Fruit fly (Drosophila melanogaster) whole organism, adult: ENCODE results near the gene CG14005.

Experiments
- CG11617 ChIP-seq: fragments of 200-800 bp; sonication (Bioruptor generic); optimal IDR thresholded peaks from 2 replicates; lab custom pipeline; 2017; ENCODE audit warnings: mild to moderate bottlenecking, missing biosample characterization, missing genetic modification reagents, missing genetic modification characterization
- CG12768 ChIP-seq: fragments of 200-800 bp; sonication (Bioruptor generic); optimal IDR thresholded peaks from 2 replicates; lab custom pipeline; 2017; ENCODE audit warnings: missing biosample characterization, missing genetic modification characterization, mild to moderate bottlenecking, moderate library complexity, missing genetic modification reagents
- CG14711 ChIP-seq: fragments of 200-800 bp; sonication (Bioruptor generic); optimal IDR thresholded peaks from 2 replicates; lab custom pipeline; 2018; ENCODE audit warnings: missing biosample characterization, mild to moderate bottlenecking, missing genetic modification characterization, moderate library complexity
- CG1620 ChIP-seq: fragments of 200-800 bp; sonication (Bioruptor generic); optimal IDR thresholded peaks from 2 replicates; lab custom pipeline; 2016; ENCODE audit warnings: missing biosample characterization, missing genetic modification characterization
- CG33017 ChIP-seq: fragments of 200-800 bp; sonication (Bioruptor generic); optimal IDR thresholded peaks from 2 replicates; lab custom pipeline; 2018; ENCODE audit warnings: missing biosample characterization, mild to moderate bottlenecking, missing genetic modification characterization, moderate library complexity
- CG5204 ChIP-seq: fragments of 200-800 bp; sonication (Bioruptor generic); optimal IDR thresholded peaks from 2 replicates; lab custom pipeline; 2016; ENCODE audit warnings: missing biosample characterization, missing genetic modification characterization
- CG7045 ChIP-seq: fragments of 200-800 bp; sonication (Bioruptor generic); optimal IDR thresholded peaks from 2 replicates; lab custom pipeline; 2017; ENCODE audit warnings: missing biosample characterization, mild to moderate bottlenecking, missing genetic modification characterization
- CG7101 ChIP-seq: fragments of 200-800 bp; sonication (Bioruptor generic); optimal IDR thresholded peaks from 2 replicates; lab custom pipeline; 2018; ENCODE audit warnings: missing biosample characterization, mild to moderate bottlenecking, missing genetic modification characterization, moderate library complexity
- Clk ChIP-seq: fragments of 200-800 bp; sonication (Bioruptor generic); optimal IDR thresholded peaks from 2 replicates; lab custom pipeline; 2017; ENCODE audit warnings: missing biosample characterization, missing genetic modification characterization
- Crg-1 ChIP-seq: fragments of 200-800 bp; sonication (Bioruptor generic); optimal IDR thresholded peaks from 2 replicates; lab custom pipeline; 2016; ENCODE audit warnings: missing biosample characterization, missing genetic modification characterization
- Hr96 ChIP-seq: fragments of 200-800 bp; sonication (Bioruptor generic); optimal IDR thresholded peaks from 2 replicates; lab custom pipeline; 2016; ENCODE audit warnings: missing biosample characterization, missing genetic modification characterization
- Mnt ChIP-seq: fragments of 200-800 bp; sonication (Bioruptor generic); optimal IDR thresholded peaks from 2 replicates; lab custom pipeline; 2016; ENCODE audit warnings: missing biosample characterization, mild to moderate bottlenecking, missing genetic modification characterization
- bab1 ChIP-seq: fragments of 200-800 bp; sonication (Bioruptor generic); optimal IDR thresholded peaks from 3 replicates; lab custom pipeline; 2019; ENCODE audit warnings: missing biosample characterization, mild to moderate bottlenecking, missing genetic modification characterization, moderate library complexity
- cic ChIP-seq: fragments of 200-800 bp; sonication (Bioruptor generic); optimal IDR thresholded peaks from 2 replicates; lab custom pipeline; 2017; ENCODE audit warnings: missing biosample characterization, mild to moderate bottlenecking, missing genetic modification characterization, moderate library complexity
- cnc ChIP-seq, 2 experiments: fragments of >200 bp; optimal IDR thresholded peaks; 2 replicates each; lab custom pipeline; 2017
- kay ChIP-seq: fragments of 200-800 bp; sonication (Bioruptor generic); peaks from one replicate; lab custom pipeline; 2016; ENCODE audit warnings: missing biosample characterization, missing genetic modification characterization, borderline replicate concordance
- ovo ChIP-seq: fragments of 200-800 bp; sonication (Bioruptor generic); optimal IDR thresholded peaks from 2 replicates; lab custom pipeline; 2016; ENCODE audit warnings: missing biosample characterization, missing genetic modification characterization
- pad ChIP-seq: fragments of 200-800 bp; sonication (Bioruptor generic); optimal IDR thresholded peaks from 3 replicates; lab custom pipeline; 2017; ENCODE audit warnings: missing biosample characterization, missing genetic modification characterization, mild to moderate bottlenecking, moderate library complexity, missing genetic modification reagents
- tj ChIP-seq: fragments of 200-800 bp; sonication (Bioruptor generic); optimal IDR thresholded peaks from 3 replicates; lab custom pipeline; 2017; ENCODE audit warnings: missing biosample characterization, mild to moderate bottlenecking, missing genetic modification characterization, moderate library complexity
- toe ChIP-seq: fragments of 200-800 bp; sonication (Bioruptor generic); optimal IDR thresholded peaks from 2 replicates; lab custom pipeline; 2016; ENCODE audit warnings: missing biosample characterization, missing genetic modification characterization

Gene CG14005

dm6 chr2L:5780703-5781102, 21.1 kb downstream of the CG14005 start:
- TF ChIP-seq ovo (GFP tag; lab: Kevin White, UChicago) (no peak), Mnt (GFP tag; lab: Kevin White, UChicago) (no peak), CG7101 (tag; lab: Kevin White, UChicago) (no peak), Crg-1 (GFP tag; lab: Kevin White, UChicago) (no peak), CG7045 (no peak), Hr96 (GFP tag; lab: Kevin White, UChicago) (no peak), Clk (GFP tag; lab: Kevin White, UChicago) (no peak), CG11617 (GFP tag; lab: Kevin White, UChicago) (no peak), CG5204 (GFP tag; lab: Kevin White, UChicago) (no peak), kay (no peak), cic (GFP tag; lab: Kevin White, UChicago) (no peak), bab1 (no peak), CG14711 (no peak), toe (no peak)

- no peak for TF ChIP-seq cnc (optimal IDR thresholded peaks at IDR 0.05; lab: Kevin White, UChicago)
These were observed 23.6 kb downstream of the CG14005 start for dm6 chr2L:5778157-5778556.

- TF ChIP-seq cic (GFP tag; lab: Kevin White, UChicago) (peak; percentile 12), CG7045 (no peak)
These were observed 29.5 kb downstream of the CG14005 start for dm6 chr2L:5772262-5772661.

dm6 chr2L:5771179-5771578, 30.6 kb downstream of the CG14005 start:
- no peak for TF ChIP-seq CG14711
- TF ChIP-seq cnc (optimal IDR thresholded peaks at IDR 0.05; lab: Kevin White, UChicago): no peak
- TF ChIP-seq bab1: peak; percentile 9
- peak; percentile 9 for TF ChIP-seq CG5204 (GFP tag; lab: Kevin White, UChicago)
- TF ChIP-seq Hr96 (GFP tag; lab: Kevin White, UChicago): peak; percentile 8
- peak; percentile 15 for TF ChIP-seq CG1620

dm6 chr2L:5766498-5767008, 35.2 kb downstream of the CG14005 start:
- TF ChIP-seq bab1 (no peak), Hr96 (GFP tag; lab: Kevin White, UChicago) (no peak), tj (no peak), pad (GFP tag; lab: Kevin White, UChicago) (no peak), kay (no peak), cnc (optimal IDR thresholded peaks at IDR 0.05; lab: Kevin White, UChicago) (no peak), CG14711 (no peak), Clk (GFP tag; lab: Kevin White, UChicago) (no peak), CG7101 (tag; lab: Kevin White, UChicago) (no peak), Crg-1 (GFP tag; lab: Kevin White, UChicago) (no peak), Mnt (GFP tag; lab: Kevin White, UChicago) (no peak), CG11617 (GFP tag; lab: Kevin White, UChicago) (no peak), CG33017 (no peak), CG5204 (GFP tag; lab: Kevin White, UChicago) (no peak), CG12768 (GFP tag; lab: Kevin White, UChicago) (no peak), cic (GFP tag; lab: Kevin White, UChicago) (no peak)

- TF ChIP-seq CG1620 (no peak), Clk (GFP tag; lab: Kevin White, UChicago) (no peak), Mnt (GFP tag; lab: Kevin White, UChicago) (no peak), CG5204 (GFP tag; lab: Kevin White, UChicago) (no peak), CG14711 (no peak), ovo (GFP tag; lab: Kevin White, UChicago) (no peak), CG7101 (tag; lab: Kevin White, UChicago) (no peak), CG7045 (no peak), pad (GFP tag; lab: Kevin White, UChicago) (no peak), tj (no peak), kay (no peak)
These were observed 35.7 kb downstream of the CG14005 start, which contains the start of gene obst-E for dm6 chr2L:5766042-5766441. obst-E (minus strand) TSS chr2L:5766142.

- TF ChIP-seq cic (GFP tag; lab: Kevin White, UChicago) (no peak), Crg-1 (GFP tag; lab: Kevin White, UChicago) (no peak), CG5204 (GFP tag; lab: Kevin White, UChicago) (no peak), CG1620 (no peak), CG12768 (GFP tag; lab: Kevin White, UChicago) (no peak), pad (GFP tag; lab: Kevin White, UChicago) (no peak), cnc (optimal IDR thresholded peaks at IDR 0.05; lab: Kevin White, UChicago) (no peak), tj (no peak)
These were observed 36.6 kb downstream of the CG14005 start for dm6 chr2L:5765139-5765538.

dm6 chr2L:5751448-5751847, 50.3 kb downstream of the CG14005 start:
- TF ChIP-seq bab1 (no peak), Crg-1 (GFP tag; lab: Kevin White, UChicago) (no peak), toe (no peak), tj (no peak), Clk (GFP tag; lab: Kevin White, UChicago) (no peak), cic (GFP tag; lab: Kevin White, UChicago) (no peak), CG12768 (GFP tag; lab: Kevin White, UChicago) (no peak), CG1620 (no peak), kay (no peak)
